Worm (Caenorhabditis elegans) whole organism, L2 larva: ENCODE data around the gene str-4.

ENCODE experiments used
- C34F6.9 ChIP-seq: fragments of 150-350 bp; optimal IDR thresholded peaks from 2 replicates; lab custom pipeline; 2014; ENCODE audit warnings: missing biosample characterization, missing genetic modification characterization
- F13H6.1 ChIP-seq: sonication (generic microtip); optimal IDR thresholded peaks from 2 replicates; lab custom pipeline; 2016; ENCODE audit warnings: missing genetic modification characterization, missing compliant biosample characterization
- R02D3.7 ChIP-seq: fragments of 150-350 bp; optimal IDR thresholded peaks from 2 replicates; lab custom pipeline; 2014; ENCODE audit warnings: missing biosample characterization, missing genetic modification characterization
- Y55F3AM.14 ChIP-seq: fragments of 200-800 bp; sonication (Bioruptor generic); optimal IDR thresholded peaks from 2 replicates; lab custom pipeline; 2018; ENCODE audit warnings: mild to moderate bottlenecking, missing genetic modification characterization, missing compliant biosample characterization
- alr-1 ChIP-seq: fragments of 150-350 bp; optimal IDR thresholded peaks from 2 replicates; lab custom pipeline; 2014; ENCODE audit warnings: missing biosample characterization, missing genetic modification characterization
- ama-1 ChIP-seq: fragments of 150-350 bp; optimal IDR thresholded peaks from 2 replicates; lab custom pipeline; 2018; ENCODE audit warnings: inconsistent platforms
- ceh-16 ChIP-seq: fragments of 150-350 bp; optimal IDR thresholded peaks from 2 replicates; lab custom pipeline; 2014; ENCODE audit warnings: missing biosample characterization, missing genetic modification characterization
- ceh-82 ChIP-seq: fragments of 150-350 bp; optimal IDR thresholded peaks from 2 replicates; lab custom pipeline; 2014; ENCODE audit warnings: missing biosample characterization, missing genetic modification characterization
- crh-2 ChIP-seq: sonication (generic microtip); optimal IDR thresholded peaks from 2 replicates; lab custom pipeline; 2017; ENCODE audit warnings: missing biosample characterization, missing genetic modification characterization
- dmd-4 ChIP-seq: sonication (generic microtip); optimal IDR thresholded peaks from 2 replicates; lab custom pipeline; 2017; ENCODE audit warnings: missing biosample characterization, missing genetic modification characterization
- egl-27 ChIP-seq: sonication (generic microtip); optimal IDR thresholded peaks from 3 replicates; lab custom pipeline; 2017; ENCODE audit warnings: missing biosample characterization, missing genetic modification reagents, missing genetic modification characterization
- elt-1 ChIP-seq: fragments of 150-350 bp; optimal IDR thresholded peaks from 2 replicates; lab custom pipeline; 2014; ENCODE audit warnings: missing biosample characterization, missing genetic modification characterization
- elt-3 ChIP-seq: sonication (generic microtip); optimal IDR thresholded peaks from 2 replicates; lab custom pipeline; 2017; ENCODE audit warnings: missing biosample characterization, missing genetic modification characterization
- gmeb-1 ChIP-seq: fragments of 150-350 bp; optimal IDR thresholded peaks from 2 replicates; lab custom pipeline; 2014; ENCODE audit warnings: missing biosample characterization, missing genetic modification characterization
- lin-11 ChIP-seq: fragments of 150-350 bp; sonication (generic microtip); optimal IDR thresholded peaks from 2 replicates; lab custom pipeline; 2014; ENCODE audit warnings: missing biosample characterization, missing genetic modification characterization, inconsistent platforms, mixed read lengths
- lin-13 ChIP-seq: fragments of 150-350 bp; optimal IDR thresholded peaks from 2 replicates; lab custom pipeline; 2014; ENCODE audit warnings: missing biosample characterization, missing genetic modification reagents, missing genetic modification characterization
- lin-39 ChIP-seq: fragments of 150-350 bp; optimal IDR thresholded peaks from 2 replicates; lab custom pipeline; 2014; ENCODE audit warnings: missing biosample characterization, missing genetic modification reagents, missing genetic modification characterization
- lsy-2 ChIP-seq, 2 experiments: fragments of 150-350 bp in 1 of 2; sonication (generic microtip) in 1 of 2; optimal IDR thresholded peaks; 2 replicates each; lab custom pipeline; 2014 to 2017; ENCODE audit warnings: missing biosample characterization in 2 of 2, missing genetic modification characterization in 2 of 2
- mab-5 ChIP-seq: fragments of 150-350 bp; optimal IDR thresholded peaks from 2 replicates; lab custom pipeline; 2014; ENCODE audit warnings: missing biosample characterization, missing genetic modification characterization
- mbf-1 ChIP-seq: sonication (generic microtip); optimal IDR thresholded peaks from 2 replicates; lab custom pipeline; 2017; ENCODE audit warnings: missing biosample characterization, missing genetic modification characterization
- nhr-10 ChIP-seq: sonication (generic microtip); optimal IDR thresholded peaks from 2 replicates; lab custom pipeline; 2017; ENCODE audit warnings: missing biosample characterization, missing genetic modification characterization
- nhr-11 ChIP-seq: fragments of 150-350 bp; optimal IDR thresholded peaks from 2 replicates; lab custom pipeline; 2014; ENCODE audit warnings: missing biosample characterization, missing genetic modification characterization
- nhr-12 ChIP-seq: fragments of 150-350 bp; optimal IDR thresholded peaks from 2 replicates; lab custom pipeline; 2014; ENCODE audit warnings: missing biosample characterization, missing genetic modification characterization
- nhr-129 ChIP-seq: fragments of 150-350 bp; optimal IDR thresholded peaks from 2 replicates; lab custom pipeline; 2014; ENCODE audit warnings: missing biosample characterization, missing genetic modification characterization
- nhr-21 ChIP-seq: fragments of 150-350 bp; optimal IDR thresholded peaks from 2 replicates; lab custom pipeline; 2014; ENCODE audit warnings: missing biosample characterization, missing genetic modification characterization
- nhr-23 ChIP-seq: fragments of 150-350 bp; optimal IDR thresholded peaks from 2 replicates; lab custom pipeline; 2014; ENCODE audit warnings: missing biosample characterization, missing genetic modification reagents, missing genetic modification characterization
- nhr-237 ChIP-seq: fragments of 150-350 bp; optimal IDR thresholded peaks from 2 replicates; lab custom pipeline; 2014; ENCODE audit warnings: missing biosample characterization, missing genetic modification characterization
- nhr-6 ChIP-seq: fragments of 150-350 bp; optimal IDR thresholded peaks from 2 replicates; lab custom pipeline; 2014; ENCODE audit warnings: missing biosample characterization, missing genetic modification characterization
- nhr-77 ChIP-seq: fragments of 150-350 bp; optimal IDR thresholded peaks from 2 replicates; lab custom pipeline; 2014; ENCODE audit warnings: missing biosample characterization, missing genetic modification characterization
- peb-1 ChIP-seq: fragments of 150-350 bp; optimal IDR thresholded peaks from 2 replicates; lab custom pipeline; 2014; ENCODE audit warnings: missing biosample characterization, missing genetic modification characterization
- skn-1 ChIP-seq: sonication (generic microtip); optimal IDR thresholded peaks from 2 replicates; lab custom pipeline; 2017; ENCODE audit warnings: missing biosample characterization, missing genetic modification characterization
- sma-9 ChIP-seq, 2 experiments: fragments of 150-350 bp in 1 of 2; sonication (generic microtip) in 1 of 2; optimal IDR thresholded peaks; 2 replicates each; lab custom pipeline; 2014 to 2016; ENCODE audit warnings: missing genetic modification characterization in 2 of 2, mild to moderate bottlenecking in 1 of 2, missing biosample characterization in 1 of 2, missing compliant biosample characterization in 1 of 2, missing genetic modification reagents in 1 of 2, moderate library complexity in 1 of 2
- unc-39 ChIP-seq: fragments of 150-350 bp; optimal IDR thresholded peaks from 2 replicates; lab custom pipeline; 2014; ENCODE audit warnings: missing biosample characterization, missing genetic modification characterization
- unc-55 ChIP-seq: fragments of 150-350 bp; sonication (generic microtip); optimal IDR thresholded peaks from 3 replicates; lab custom pipeline; 2014; ENCODE audit warnings: missing biosample characterization, missing genetic modification reagents, missing genetic modification characterization
- unc-62 ChIP-seq: fragments of 150-350 bp; optimal IDR thresholded peaks from 2 replicates; lab custom pipeline; 2014; ENCODE audit warnings: missing biosample characterization, missing genetic modification reagents, missing genetic modification characterization
- ztf-1 ChIP-seq: fragments of 200-800 bp; sonication (Bioruptor generic); conservative IDR thresholded peaks from 2 replicates; pipeline ENCODE4 v1.3.6; 2022; ENCODE audit warnings: missing genetic modification characterization, missing compliant biosample characterization

Gene str-4

ce11 chrV:13339633-13340290 lies at the start of gene str-4, which contains the start of gene lgc-48:
Gene str-4, minus strand, starts transcription at chrV:13339733.
Gene lgc-48, plus strand, starts transcription at chrV:13340240.
- TF ChIP-seq ceh-82: no peak
- no peak for TF ChIP-seq nhr-77 (tag; lab: Kevin White, UChicago)
- TF ChIP-seq lin-11 (tag; lab: Kevin White, UChicago): no peak
- TF ChIP-seq nhr-21 (tag; lab: Kevin White, UChicago): no peak
- no peak for TF ChIP-seq lsy-2 (tag; optimal IDR thresholded peaks at IDR 0.05; lab: Kevin White, UChicago)
- no peak for TF ChIP-seq skn-1 (tag; lab: Kevin White, UChicago)
- no peak for TF ChIP-seq nhr-11 (tag; lab: Kevin White, UChicago)
- TF ChIP-seq unc-55 (GFP tag; lab: Kevin White, UChicago): no peak
- TF ChIP-seq elt-3 (tag; lab: Kevin White, UChicago): no peak
- no peak for TF ChIP-seq lin-13 (GFP tag; lab: Kevin White, UChicago)
- no peak for TF ChIP-seq gmeb-1 (tag; lab: Kevin White, UChicago)
- no peak for TF ChIP-seq lin-39 (tag; lab: Kevin White, UChicago)
- TF ChIP-seq ztf-1 (GFP tag; lab: Robert Waterston, UW): no peak
- no peak for TF ChIP-seq C34F6.9 (tag; lab: Kevin White, UChicago)
- no peak for TF ChIP-seq nhr-6 (tag; lab: Kevin White, UChicago)
- no peak for TF ChIP-seq crh-2
- no peak for TF ChIP-seq F13H6.1
- TF ChIP-seq ceh-16 (tag; lab: Kevin White, UChicago): no peak
- no peak for TF ChIP-seq ama-1 (lab: Kevin White, UChicago)

ce11 chrV:13388961-13389360 lies 49.4 kb upstream of the str-4 start:
- TF ChIP-seq unc-55 (GFP tag; lab: Kevin White, UChicago) (no peak), unc-39 (tag; lab: Kevin White, UChicago) (no peak), R02D3.7 (no peak), lin-13 (GFP tag; lab: Kevin White, UChicago) (no peak), egl-27 (tag; lab: Kevin White, UChicago) (no peak), nhr-237 (no peak), F13H6.1 (no peak), alr-1 (no peak), mab-5 (no peak), Y55F3AM.14 (no peak), nhr-10 (no peak), C34F6.9 (tag; lab: Kevin White, UChicago) (no peak), ztf-1 (GFP tag; lab: Robert Waterston, UW) (no peak), nhr-23 (tag; lab: Kevin White, UChicago) (no peak)

- no peak for TF ChIP-seq unc-62 (GFP tag; lab: Kevin White, UChicago)
- no peak for TF ChIP-seq nhr-23 (tag; lab: Kevin White, UChicago)
- TF ChIP-seq mbf-1: no peak
- no peak for TF ChIP-seq crh-2
- no peak for TF ChIP-seq R02D3.7
- TF ChIP-seq ceh-16 (tag; lab: Kevin White, UChicago): no peak
- no peak for TF ChIP-seq dmd-4 (tag; lab: Kevin White, UChicago)
Observed at ce11 chrV:13387472-13387871, 47.9 kb upstream of the str-4 start.

DNA sequence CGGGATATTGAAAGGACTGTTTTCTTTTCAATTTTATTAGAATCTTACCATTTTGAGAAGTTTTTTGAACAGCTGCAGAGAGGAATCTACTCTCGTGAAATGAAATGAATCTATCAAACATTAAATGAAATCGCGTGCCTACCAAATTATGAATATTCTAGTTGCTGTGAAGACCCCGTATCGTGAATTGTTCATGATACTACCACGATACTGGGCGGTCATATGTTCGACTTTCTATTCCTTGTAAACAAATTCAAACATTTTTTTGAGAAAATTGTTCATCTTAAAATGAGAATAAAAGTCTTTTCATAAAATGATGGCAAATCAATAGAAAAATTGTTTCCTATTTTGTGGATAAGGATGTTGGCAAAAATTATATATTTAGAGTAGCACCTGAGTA lies 46.3 kb upstream of the str-4 start, which contains the start of gene gcy-34:
gcy-34 (minus strand) TSS at position 101 of the 400 bp plus-strand sequence.
- TF ChIP-seq gmeb-1 (tag; lab: Kevin White, UChicago) (no peak), nhr-6 (tag; lab: Kevin White, UChicago) (no peak), nhr-12 (no peak), egl-27 (tag; lab: Kevin White, UChicago) (no peak), F13H6.1 (no peak), elt-1 (tag; lab: Kevin White, UChicago) (no peak), lsy-2 (tag; optimal IDR thresholded peaks at IDR 0.05; lab: Kevin White, UChicago) (no peak), nhr-23 (tag; lab: Kevin White, UChicago) (no peak), mbf-1 (no peak), sma-9 (GFP tag; optimal IDR thresholded peaks at IDR 0.05; lab: Kevin White, UChicago) (no peak), sma-9 (tag; optimal IDR thresholded peaks at IDR 0.05; lab: Kevin White, UChicago) (no peak), unc-62 (GFP tag; lab: Kevin White, UChicago) (no peak), peb-1 (tag; lab: Kevin White, UChicago) (no peak), unc-39 (tag; lab: Kevin White, UChicago) (no peak), nhr-129 (tag; lab: Kevin White, UChicago) (no peak), Y55F3AM.14 (no peak), lin-11 (tag; lab: Kevin White, UChicago) (no peak), C34F6.9 (tag; lab: Kevin White, UChicago) (no peak)
